Worm (Caenorhabditis elegans) whole organism, L4/young adult: ENCODE data around the gene srh-137.

Experiments used
- W03F9.2 ChIP-seq: fragments of 150-350 bp; optimal IDR thresholded peaks from 2 replicates; lab custom pipeline; 2014; ENCODE audit warnings: missing biosample characterization, missing genetic modification characterization
- dao-5 ChIP-seq: sonication (generic microtip); optimal IDR thresholded peaks from 2 replicates; lab custom pipeline; 2016; ENCODE audit warnings: missing genotype, missing genetic modification characterization, moderate library complexity, missing compliant biosample characterization
- him-1 ChIP-seq: sonication (generic microtip); optimal IDR thresholded peaks from 2 replicates; lab custom pipeline; 2016; ENCODE audit warnings: missing genotype, missing genetic modification reagents, missing genetic modification characterization, missing compliant biosample characterization

ce11 chrV:16735518-16735917 lies 19.0 kb upstream of the srh-137 start, which contains the start of the genes clec-38 and clec-34:
- TF ChIP-seq W03F9.2 (tag; lab: Kevin White, UChicago) = no peak
- no peak for TF ChIP-seq him-1 (tag; lab: Kevin White, UChicago)
- TF ChIP-seq dao-5 = no peak
